Fruit fly (Drosophila melanogaster) Kc167 (cell line): Measurements from ENCODE around the gene CG11164.

ENCODE experiments used
- h ChIP-seq: fragments of >200 bp; optimal IDR thresholded peaks from 3 replicates; lab custom pipeline; 2018; ENCODE audit warnings: missing external identifiers
- psq ChIP-seq: fragments of >200 bp; optimal IDR thresholded peaks from 2 replicates; lab custom pipeline; 2017; ENCODE audit warnings: missing external identifiers

DNA sequence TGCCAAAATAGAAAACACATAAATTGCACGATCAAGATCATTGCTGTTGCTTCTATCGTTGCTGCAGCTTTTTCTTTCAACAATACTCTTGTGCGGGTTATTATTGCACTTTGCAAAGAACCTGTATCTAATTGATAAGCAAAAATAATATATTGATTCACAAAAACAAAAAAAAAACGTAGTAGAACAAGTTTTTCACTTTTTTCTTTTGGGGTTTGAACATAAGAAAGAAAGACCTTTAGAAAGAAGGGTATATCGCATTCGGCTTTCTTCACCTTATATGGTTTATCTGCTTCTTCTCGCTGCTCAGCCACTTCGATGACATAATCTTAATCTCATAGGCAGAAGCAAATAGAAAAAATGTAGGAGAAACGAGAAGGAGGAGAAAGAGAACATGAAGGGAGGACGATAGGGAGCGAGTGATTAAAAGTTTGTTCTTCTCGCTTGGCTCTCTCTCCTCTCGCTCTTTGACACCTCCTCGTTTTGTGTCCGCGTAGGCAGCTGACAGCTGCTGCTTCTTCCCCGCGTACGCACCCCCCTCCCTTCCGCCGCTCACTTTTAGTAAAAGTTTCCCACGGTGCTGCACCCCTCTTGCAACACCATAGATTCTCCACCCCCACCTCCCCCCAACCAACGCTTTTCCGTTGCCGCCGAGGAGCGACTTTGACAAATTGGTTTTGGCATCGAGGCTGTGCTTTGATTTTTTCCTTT lies 31.1 kb downstream of the CG11164 start:
- TF ChIP-seq h (lab: Kevin White, UChicago): no peak
- TF ChIP-seq psq (lab: Kevin White, UChicago): no peak
